Fruit fly (Drosophila melanogaster): ENCODE data around the gene pigeon.
A peak's percentile ranks its signal among the peaks of the same experiment; 100 is the strongest.

The pigeon gene

dm6 chr2L:19196443-19197044 lies 10.7 kb downstream of the pigeon start (continued):
- TF ChIP-seq Aef1 (GFP tag; IDR thresholded peaks at IDR 0.05): peak; percentile 49; the same call in 2 of the 3 replicates
- TF ChIP-seq nau (GFP tag; optimal IDR thresholded peaks at IDR 0.05): peak; percentile 29
- TF ChIP-seq CG4854 (GFP tag; optimal IDR thresholded peaks at IDR 0.05): no peak
- peak; percentile 31 for TF ChIP-seq CG5245 (GFP tag; optimal IDR thresholded peaks at IDR 0.05)
- 0 out of 3 replicates have a peak, but pooled peaks have one; percentile 13 for TF ChIP-seq z (GFP tag; IDR thresholded peaks at IDR 0.05)
- TF ChIP-seq CG4707 (GFP tag; optimal IDR thresholded peaks at IDR 0.05): peak; percentile 48
- TF ChIP-seq Camta (GFP tag; optimal IDR thresholded peaks at IDR 0.05): peak; percentile 34
- TF ChIP-seq nerfin-1 (tag; optimal IDR thresholded peaks at IDR 0.05): peak; percentile 92
- peak; percentile 64 for TF ChIP-seq phol (tag; optimal IDR thresholded peaks at IDR 0.05)
- TF ChIP-seq cg (GFP tag; optimal IDR thresholded peaks at IDR 0.05): no peak
- peak; percentile 78; the same call in 1 of the 2 replicates for TF ChIP-seq CG8765 (GFP tag; IDR thresholded peaks at IDR 0.05)
- TF ChIP-seq CG32767 (GFP tag; IDR thresholded peaks at IDR 0.05): peak; percentile 48; the same call in 1 of the 2 replicates
- TF ChIP-seq ken (GFP tag; IDR thresholded peaks at IDR 0.05): peak; percentile 81
- peak in 1 of 2 experiments; percentile 41 for TF ChIP-seq dpn (GFP tag; optimal IDR thresholded peaks at IDR 0.05)
- peak; percentile 62 for TF ChIP-seq esg (GFP tag; conservative IDR thresholded peaks at IDR 0.05)
- TF ChIP-seq CG11247 (GFP tag; IDR thresholded peaks at IDR 0.05): peak; percentile 34; the same call in 1 of the 2 replicates
- TF ChIP-seq Atf3 (GFP tag; optimal IDR thresholded peaks at IDR 0.05): peak; percentile 34
- TF ChIP-seq Xbp1 (GFP tag; optimal IDR thresholded peaks at IDR 0.05): peak; percentile 59
- no peak for TF ChIP-seq disco-r (GFP tag; optimal IDR thresholded peaks at IDR 0.05)
- peak; percentile 67 for TF ChIP-seq Ada2b (GFP tag; IDR thresholded peaks at IDR 0.05)
- peak; percentile 29 for TF ChIP-seq CG6654 (GFP tag; optimal IDR thresholded peaks at IDR 0.05)
- TF ChIP-seq CG4820 (GFP tag; optimal IDR thresholded peaks at IDR 0.05): peak; percentile 41
- peak; percentile 39 for TF ChIP-seq CG1233 (GFP tag; optimal IDR thresholded peaks at IDR 0.05)
- TF ChIP-seq TFAM (GFP tag; optimal IDR thresholded peaks at IDR 0.05): peak; percentile 2
- TF ChIP-seq CG4282 (GFP tag; optimal IDR thresholded peaks at IDR 0.05): peak; percentile 79
- TF ChIP-seq Chrac-16 (GFP tag; optimal IDR thresholded peaks at IDR 0.05): peak; percentile 51
- peak; percentile 79 for TF ChIP-seq CG4424 (GFP tag; optimal IDR thresholded peaks at IDR 0.05)
- no peak for TF ChIP-seq CG34224 (GFP tag; IDR thresholded peaks at IDR 0.05; ENCODE audit: partially characterized antibody)
- TF ChIP-seq BtbVII (GFP tag; optimal IDR thresholded peaks at IDR 0.05): no peak
- peak; percentile 71 for TF ChIP-seq CG2875 (GFP tag; optimal IDR thresholded peaks at IDR 0.05)
- peak; percentile 2 for TF ChIP-seq CG17802 (tag; optimal IDR thresholded peaks at IDR 0.05)
- peak; percentile 70 for TF ChIP-seq nmo (GFP tag; optimal IDR thresholded peaks at IDR 0.05)
- peak; percentile 58 for TF ChIP-seq CG14710 (tag; optimal IDR thresholded peaks at IDR 0.05)
- TF ChIP-seq CG7786 (GFP tag; optimal IDR thresholded peaks at IDR 0.05): peak; percentile 38
- peak; percentile 58 for TF ChIP-seq CG10267 (tag; optimal IDR thresholded peaks at IDR 0.05)
- no peak for TF ChIP-seq Jarid2 (GFP tag; optimal IDR thresholded peaks at IDR 0.05)
- no peak for TF ChIP-seq pho (GFP tag; optimal IDR thresholded peaks at IDR 0.05)
- peak; percentile 27 for TF ChIP-seq Lhr (GFP tag; optimal IDR thresholded peaks at IDR 0.05)
- peak; percentile 45; the same call in 1 of the 2 replicates for TF ChIP-seq E2f2 (GFP tag; IDR thresholded peaks at IDR 0.05)
- peak; percentile 34 for TF ChIP-seq tin (GFP tag; optimal IDR thresholded peaks at IDR 0.05)
- TF ChIP-seq CG2678 (tag; optimal IDR thresholded peaks at IDR 0.05): peak; percentile 56
- TF ChIP-seq grau (tag; optimal IDR thresholded peaks at IDR 0.05): peak; percentile 60
- TF ChIP-seq MESR4 (GFP tag; optimal IDR thresholded peaks at IDR 0.05): no peak
- peak; percentile 61 for TF ChIP-seq sens-2 (GFP tag; IDR thresholded peaks at IDR 0.05)
- 0 out of 2 replicates have a peak, but pooled peaks have one; percentile 52 for TF ChIP-seq sim (GFP tag; IDR thresholded peaks at IDR 0.05)
- 0 out of 2 replicates have a peak, but pooled peaks have one; percentile 48 for TF ChIP-seq CG11696 (GFP tag; IDR thresholded peaks at IDR 0.05)
- TF ChIP-seq prd (optimal IDR thresholded peaks at IDR 0.05): no peak
- TF ChIP-seq prd (GFP tag; IDR thresholded peaks at IDR 0.05): peak; percentile 87
- no peak for TF ChIP-seq Dek (tag; optimal IDR thresholded peaks at IDR 0.05)
- no peak for TF ChIP-seq insv (GFP tag; optimal IDR thresholded peaks at IDR 0.05)
